Fruit fly (Drosophila melanogaster) whole organism, embryonic: Measurements from ENCODE around the gene Iru.

ENCODE experiments used
- Ada2b ChIP-seq: fragments of 200-800 bp; sonication (Bioruptor generic); IDR thresholded peaks from 2 replicates; pipeline ENCODE4 v1.3.6; 2022; ENCODE audit warnings: missing biosample characterization, missing genetic modification characterization
- Awh ChIP-seq: fragments of 200-800 bp; sonication (Bioruptor generic); IDR thresholded peaks from 2 replicates; pipeline ENCODE4, ENCODE4 v1.3.6; 2022; ENCODE audit warnings: missing biosample characterization, missing genetic modification characterization
- Bteb2 ChIP-seq: fragments of 200-800 bp; sonication (Bioruptor generic); optimal IDR thresholded peaks from 2 replicates; lab custom pipeline; 2016; ENCODE audit warnings: missing biosample characterization, missing genetic modification characterization
- CG10321 ChIP-seq: fragments of 200-800 bp; sonication (Bioruptor generic); IDR thresholded peaks from 2 replicates; pipeline ENCODE4 v1.3.6; 2022; ENCODE audit warnings: missing biosample characterization, missing genetic modification characterization
- CG10959 ChIP-seq: fragments of 200-800 bp; sonication (Bioruptor generic); IDR thresholded peaks from 2 replicates; pipeline ENCODE4 v1.3.6; 2022; ENCODE audit warnings: missing biosample characterization, missing genetic modification characterization
- CG13775 ChIP-seq: fragments of 200-800 bp; sonication (Bioruptor generic); optimal IDR thresholded peaks from 3 replicates; lab custom pipeline; 2017; ENCODE audit warnings: missing biosample characterization, mild to moderate bottlenecking, missing genetic modification characterization
- CG1647 ChIP-seq: fragments of 200-800 bp; sonication (Bioruptor generic); optimal IDR thresholded peaks from 3 replicates; lab custom pipeline; 2016; ENCODE audit warnings: missing biosample characterization, missing genetic modification characterization
- CG16813 ChIP-seq: fragments of 200-800 bp; sonication (Bioruptor generic); IDR thresholded peaks from 3 replicates; pipeline ENCODE4 v1.3.6; 2022; ENCODE audit warnings: missing biosample characterization, missing genetic modification characterization; ENCODE audit not compliant: partially characterized antibody
- CG16863 ChIP-seq: fragments of 200-800 bp; sonication (Bioruptor generic); optimal IDR thresholded peaks from 3 replicates; lab custom pipeline; 2016; ENCODE audit warnings: missing biosample characterization, missing genetic modification characterization
- CG1792 ChIP-seq: fragments of 200-800 bp; sonication (Bioruptor generic); optimal IDR thresholded peaks from 2 replicates; lab custom pipeline; 2016; ENCODE audit warnings: missing biosample characterization, missing genetic modification characterization
- CG2129 ChIP-seq: fragments of 200-800 bp; sonication (Bioruptor generic); IDR thresholded peaks from 2 replicates; pipeline ENCODE4 v1.3.6; 2022; ENCODE audit warnings: missing biosample characterization, missing genetic modification characterization; ENCODE audit not compliant: partially characterized antibody
- CG2199 ChIP-seq: fragments of 200-800 bp; sonication (Bioruptor generic); IDR thresholded peaks from 3 replicates; pipeline ENCODE4 v1.3.6; 2022; ENCODE audit warnings: missing biosample characterization, missing genetic modification characterization
- CG33213 ChIP-seq: fragments of 200-800 bp; sonication (Bioruptor generic); optimal IDR thresholded peaks from 3 replicates; lab custom pipeline; 2016; ENCODE audit warnings: missing biosample characterization, missing genetic modification characterization
- CG42726 ChIP-seq: fragments of 200-800 bp; sonication (Bioruptor generic); IDR thresholded peaks from 2 replicates; pipeline ENCODE4 v1.3.6; 2022; ENCODE audit warnings: missing biosample characterization, missing genetic modification characterization; ENCODE audit not compliant: partially characterized antibody
- CG4617 ChIP-seq: fragments of 200-800 bp; sonication (Bioruptor generic); optimal IDR thresholded peaks from 3 replicates; lab custom pipeline; 2016; ENCODE audit warnings: missing biosample characterization, missing genetic modification characterization, borderline replicate concordance
- CG5180 ChIP-seq: fragments of 200-800 bp; sonication (Bioruptor generic); optimal IDR thresholded peaks from 3 replicates; lab custom pipeline; 2017; ENCODE audit warnings: missing biosample characterization, missing genetic modification characterization, mild to moderate bottlenecking, moderate library complexity, missing genetic modification reagents
- CG6689 ChIP-seq: fragments of 200-800 bp; sonication (Bioruptor generic); IDR thresholded peaks from 2 replicates; pipeline ENCODE4 v1.3.6; 2022; ENCODE audit warnings: missing biosample characterization, missing genetic modification characterization
- CG6791 ChIP-seq: fragments of 200-800 bp; sonication (Bioruptor generic); IDR thresholded peaks from 3 replicates; pipeline ENCODE4 v1.3.6; 2022; ENCODE audit warnings: missing biosample characterization, missing genetic modification characterization; ENCODE audit not compliant: partially characterized antibody
- CG7271 ChIP-seq: fragments of 200-800 bp; sonication (Bioruptor generic); optimal IDR thresholded peaks from 2 replicates; lab custom pipeline; 2018; ENCODE audit warnings: missing biosample characterization, mild to moderate bottlenecking, missing genetic modification characterization, moderate library complexity
- CG7928 ChIP-seq: fragments of 200-800 bp; sonication (Bioruptor generic); optimal IDR thresholded peaks from 2 replicates; lab custom pipeline; 2017; ENCODE audit warnings: missing biosample characterization, mild to moderate bottlenecking, missing genetic modification characterization
- CG9932 ChIP-seq: fragments of 200-800 bp; sonication (Bioruptor generic); IDR thresholded peaks from 2 replicates; pipeline ENCODE4 v1.3.6; 2022; ENCODE audit warnings: missing biosample characterization, missing genetic modification characterization
- Dek ChIP-seq: fragments of 200-800 bp; sonication (Bioruptor generic); optimal IDR thresholded peaks from 3 replicates; lab custom pipeline; 2019; ENCODE audit warnings: missing biosample characterization, mild to moderate bottlenecking, missing genetic modification characterization, moderate library complexity
- H15 ChIP-seq: fragments of 200-800 bp; sonication (Bioruptor generic); IDR thresholded peaks from 3 replicates; pipeline ENCODE4 v1.3.6; 2022; ENCODE audit warnings: missing biosample characterization, missing genetic modification characterization
- H2.0 ChIP-seq: fragments of 200-800 bp; sonication (Bioruptor generic); IDR thresholded peaks from 2 replicates; pipeline ENCODE4 v1.3.6; 2022; ENCODE audit warnings: missing biosample characterization, missing genetic modification characterization
- HLHmδ ChIP-seq: fragments of 200-800 bp; sonication (Bioruptor generic); optimal IDR thresholded peaks from 2 replicates; lab custom pipeline; 2018; ENCODE audit warnings: missing biosample characterization, mild to moderate bottlenecking, missing genetic modification characterization, moderate library complexity
- HmgD ChIP-seq: fragments of 200-800 bp; sonication (Bioruptor generic); optimal IDR thresholded peaks from 3 replicates; lab custom pipeline; 2016; ENCODE audit warnings: missing biosample characterization, missing genetic modification characterization
- Lpt ChIP-seq: fragments of >200 bp; optimal IDR thresholded peaks from 2 replicates; lab custom pipeline; 2018; ENCODE audit warnings: missing biosample characterization, missing genetic modification characterization
- MBD-R2 ChIP-seq: fragments of 200-800 bp; sonication (Bioruptor generic); IDR thresholded peaks from 2 replicates; pipeline ENCODE4 v1.3.6; 2022; ENCODE audit warnings: missing biosample characterization, missing genetic modification characterization
- NK7.1 ChIP-seq: fragments of 200-800 bp; sonication (Bioruptor generic); optimal IDR thresholded peaks from 3 replicates; lab custom pipeline; 2016; ENCODE audit warnings: missing biosample characterization, missing genetic modification characterization
- NfI ChIP-seq: fragments of 200-800 bp; sonication (Bioruptor generic); optimal IDR thresholded peaks from 3 replicates; lab custom pipeline; 2018; ENCODE audit warnings: missing biosample characterization, mild to moderate bottlenecking, missing genetic modification characterization, moderate library complexity
- Oaz ChIP-seq: fragments of 200-800 bp; sonication (Bioruptor generic); IDR thresholded peaks from 2 replicates; pipeline ENCODE4 v1.3.6; 2022; ENCODE audit warnings: missing biosample characterization, missing genetic modification characterization
- Opbp ChIP-seq: fragments of 200-800 bp; sonication (Bioruptor generic); IDR thresholded peaks from 3 replicates; pipeline ENCODE4 v1.3.6; 2022; ENCODE audit warnings: missing biosample characterization, missing genetic modification characterization; ENCODE audit not compliant: partially characterized antibody
- Tbp ChIP-seq: fragments of >200 bp; optimal IDR thresholded peaks from 2 replicates; lab custom pipeline; 2018; ENCODE audit warnings: missing biosample characterization, missing genetic modification characterization
- Vsx1 ChIP-seq: fragments of 200-800 bp; sonication (Bioruptor generic); optimal IDR thresholded peaks from 2 replicates; lab custom pipeline; 2017; ENCODE audit warnings: missing biosample characterization, mild to moderate bottlenecking, missing genetic modification characterization, missing genetic modification reagents
- YL-1 ChIP-seq: fragments of 200-800 bp; sonication (Bioruptor generic); optimal IDR thresholded peaks from 3 replicates; lab custom pipeline; 2017; ENCODE audit warnings: missing biosample characterization, mild to moderate bottlenecking, missing genetic modification characterization
- ac ChIP-seq: fragments of 200-800 bp; sonication (Bioruptor generic); optimal IDR thresholded peaks from 3 replicates; lab custom pipeline; 2017; ENCODE audit warnings: missing biosample characterization, mild to moderate bottlenecking, missing genetic modification characterization
- ap ChIP-seq: fragments of 200-800 bp; sonication (Bioruptor generic); IDR thresholded peaks from 2 replicates; pipeline ENCODE4 v1.3.6; 2022; ENCODE audit warnings: missing biosample characterization, missing genetic modification characterization
- ewg ChIP-seq: fragments of 200-800 bp; sonication (Bioruptor generic); optimal IDR thresholded peaks from 3 replicates; lab custom pipeline; 2017; ENCODE audit warnings: mild to moderate bottlenecking, missing biosample characterization, missing genetic modification reagents, missing genetic modification characterization
- fd3F ChIP-seq: fragments of 200-800 bp; sonication (Bioruptor generic); optimal IDR thresholded peaks from 2 replicates; lab custom pipeline; 2018; ENCODE audit warnings: missing biosample characterization, mild to moderate bottlenecking, missing genetic modification characterization, moderate library complexity
- gsb-n ChIP-seq: fragments of 200-800 bp; sonication (Bioruptor generic); optimal IDR thresholded peaks from 3 replicates; lab custom pipeline; 2018; ENCODE audit warnings: missing biosample characterization, mild to moderate bottlenecking, missing genetic modification characterization
- her ChIP-seq: fragments of 200-800 bp; sonication (Bioruptor generic); optimal IDR thresholded peaks from 2 replicates; lab custom pipeline; 2016; ENCODE audit warnings: missing biosample characterization, missing genetic modification characterization
- hkb ChIP-seq, 2 experiments: fragments of 200-800 bp in 1 of 2; fragments of >200 bp in 1 of 2; sonication (Bioruptor generic) in 1 of 2; IDR thresholded peaks in 1 of 2; optimal IDR thresholded peaks in 1 of 2; 2 replicates each; pipeline versions ENCODE4 v1.3.6 to Lab custom; 2017 to 2022; ENCODE audit warnings: missing biosample characterization in 1 of 2, missing genetic modification characterization in 1 of 2
- kni ChIP-seq: fragments of 200-800 bp; sonication (Bioruptor generic); optimal IDR thresholded peaks from 3 replicates; lab custom pipeline; 2017; ENCODE audit warnings: mild to moderate bottlenecking, missing biosample characterization, missing genetic modification reagents, missing genetic modification characterization
- maf-S ChIP-seq: fragments of 200-800 bp; sonication (Bioruptor generic); optimal IDR thresholded peaks from 2 replicates; lab custom pipeline; 2016; ENCODE audit warnings: missing biosample characterization, missing genetic modification characterization
- pros ChIP-seq: fragments of 200-800 bp; sonication (Bioruptor generic); optimal IDR thresholded peaks from 3 replicates; lab custom pipeline; 2019; ENCODE audit warnings: missing biosample characterization, mild to moderate bottlenecking, missing genetic modification characterization, moderate library complexity
- sqz ChIP-seq: fragments of 200-800 bp; sonication (Bioruptor generic); optimal IDR thresholded peaks from 3 replicates; lab custom pipeline; 2018; ENCODE audit warnings: missing biosample characterization, mild to moderate bottlenecking, missing genetic modification characterization
- tll ChIP-seq, 2 experiments: fragments of 200-800 bp in 1 of 2; fragments of >200 bp in 1 of 2; sonication (Bioruptor generic) in 1 of 2; optimal IDR thresholded peaks; 2 replicates each; lab custom pipeline; 2017 to 2019; ENCODE audit warnings: missing biosample characterization in 2 of 2, missing genetic modification characterization in 2 of 2, mild to moderate bottlenecking in 1 of 2, moderate library complexity in 1 of 2
- trem ChIP-seq: fragments of 200-800 bp; optimal IDR thresholded peaks from 3 replicates; lab custom pipeline; 2019; ENCODE audit warnings: missing biosample characterization, mild to moderate bottlenecking, missing genetic modification characterization, moderate library complexity

Gene Iru

DNA sequence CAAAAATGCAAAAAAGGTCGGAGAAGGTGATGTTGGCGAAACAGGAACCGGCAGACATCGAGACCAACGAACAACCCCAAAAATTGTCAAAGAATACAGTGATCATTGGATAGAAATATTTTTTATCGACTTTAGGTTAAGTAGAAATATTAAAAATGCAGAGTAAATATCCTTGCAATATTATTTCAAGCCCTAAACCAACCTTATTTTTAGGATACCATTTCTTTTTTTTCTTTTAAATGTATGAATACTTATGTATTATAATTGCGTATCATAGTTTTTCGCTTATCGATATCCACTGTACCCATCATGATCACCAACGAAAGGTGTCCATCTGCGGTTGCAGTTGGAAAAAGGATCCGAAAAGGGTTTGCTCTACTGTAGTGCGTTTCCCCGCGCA lies 29.0 kb downstream of the Iru start (continued):
- TF ChIP-seq CG16863 (GFP tag; lab: Kevin White, UChicago), result no peak

DNA sequence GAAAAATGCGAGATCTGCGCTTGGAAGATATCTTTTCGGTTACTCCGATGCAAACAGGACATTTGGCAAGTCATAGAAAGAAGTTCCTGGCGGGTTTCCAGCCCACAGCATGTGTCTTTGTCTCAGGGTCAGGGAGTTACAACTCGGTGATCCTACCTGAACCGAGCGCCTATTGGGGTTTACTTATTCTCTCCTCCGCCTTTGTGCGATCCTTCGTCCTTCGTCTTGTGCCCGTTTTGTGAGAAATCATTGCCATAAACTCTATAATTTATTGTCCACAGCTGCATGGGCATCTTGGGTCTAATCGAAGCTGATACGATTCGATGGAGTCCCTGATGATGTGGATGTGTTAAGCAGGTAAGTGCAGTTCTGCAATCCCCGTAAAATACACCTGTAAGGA lies 31.7 kb downstream of the Iru start:
- TF ChIP-seq NK7.1 (GFP tag; lab: Kevin White, UChicago) (no peak), Dek (tag; lab: Kevin White, UChicago) (no peak), CG9932 (no peak), HLHmδ (no peak), CG7928 (no peak), YL-1 (GFP tag; lab: Kevin White, UChicago) (no peak), ac (GFP tag; lab: Kevin White, UChicago) (peak; percentile 50), H2.0 (GFP tag; lab: Robert Waterston, UW) (no peak), Bteb2 (GFP tag; lab: Kevin White, UChicago) (no peak), CG6791 (no peak), CG5180 (GFP tag; lab: Kevin White, UChicago) (no peak), fd3F (GFP tag; lab: Kevin White, UChicago) (no peak), CG10321 (GFP tag; lab: Robert Waterston, UW) (no peak), Lpt (no peak), pros (peak; percentile 93), trem (no peak), H15 (no peak), CG2199 (GFP tag; lab: Robert Waterston, UW) (0 out of 3 replicates have a peak, but pooled peaks have one; percentile 14), CG4617 (GFP tag; lab: Kevin White, UChicago) (no peak), CG1792 (GFP tag; lab: Kevin White, UChicago) (no peak), kni (GFP tag; lab: Kevin White, UChicago) (peak; percentile 2), tll (GFP tag; optimal IDR thresholded peaks at IDR 0.05; lab: Kevin White, UChicago) (peak in 1 of 2 experiments; percentile 27), CG16813 (GFP tag; lab: Robert Waterston, UW) (no peak), Ada2b (GFP tag; lab: Robert Waterston, UW) (no peak), CG13775 (no peak), CG7271 (no peak)
- TF ChIP-seq, all 482 proteins: peak for 5

DNA sequence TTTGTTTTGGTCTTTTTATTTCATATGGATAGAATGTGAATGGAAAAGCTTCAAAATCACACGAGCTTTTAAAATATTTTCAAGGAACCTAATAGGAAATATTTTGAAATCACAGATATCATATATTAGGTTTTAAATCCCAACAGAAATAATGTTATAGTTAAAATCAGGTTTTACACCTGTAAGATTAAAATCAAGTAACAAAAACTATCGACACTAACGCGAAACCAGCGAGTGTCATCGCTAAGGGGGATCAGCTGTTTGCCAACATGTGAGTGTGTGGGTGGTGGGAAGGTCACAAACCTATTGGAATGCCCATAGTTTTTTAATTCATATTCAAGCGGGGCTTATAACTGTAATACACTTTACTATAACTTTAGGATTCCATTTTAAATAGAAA lies 32.4 kb downstream of the Iru start, which contains the start of gene hyx:
Gene hyx (plus strand): TSS at position 109 of the 400 bp plus-strand sequence.
- TF ChIP-seq Opbp (GFP tag; lab: Robert Waterston, UW) (peak; percentile 80; the same call in 2 of the 3 replicates), Awh (GFP tag; lab: Robert Waterston, UW) (no peak), ap (no peak), CG1647 (GFP tag; lab: Kevin White, UChicago) (peak; percentile 36), CG10959 (GFP tag; lab: Robert Waterston, UW) (no peak), Oaz (GFP tag; lab: Robert Waterston, UW) (no peak), CG33213 (peak; percentile 1), MBD-R2 (GFP tag; lab: Robert Waterston, UW) (peak; percentile 69), Vsx1 (no peak), CG42726 (GFP tag; lab: Robert Waterston, UW) (no peak), CG4617 (GFP tag; lab: Kevin White, UChicago) (no peak), her (GFP tag; lab: Kevin White, UChicago) (peak; percentile 18), ewg (GFP tag; lab: Kevin White, UChicago) (no peak), CG2129 (GFP tag; lab: Robert Waterston, UW) (peak; percentile 82), Lpt (no peak), CG6689 (no peak), HmgD (GFP tag; lab: Kevin White, UChicago) (no peak), NfI (GFP tag; lab: Kevin White, UChicago) (peak; percentile 40), sqz (GFP tag; lab: Kevin White, UChicago) (no peak), CG16813 (GFP tag; lab: Robert Waterston, UW) (peak; percentile 72; the same call in 2 of the 3 replicates), Tbp (GFP tag; lab: Kevin White, UChicago) (no peak), hkb (optimal IDR thresholded peaks at IDR 0.05; lab: Kevin White, UChicago) (no peak), hkb (GFP tag; IDR thresholded peaks at IDR 0.05; lab: Robert Waterston, UW) (peak; percentile 45; the same call in 1 of the 2 replicates), gsb-n (tag; lab: Kevin White, UChicago) (no peak), maf-S (GFP tag; lab: Kevin White, UChicago) (peak; percentile 27)
